Worm (Caenorhabditis elegans): Measurements from ENCODE around the gene isy-1.

DNA sequence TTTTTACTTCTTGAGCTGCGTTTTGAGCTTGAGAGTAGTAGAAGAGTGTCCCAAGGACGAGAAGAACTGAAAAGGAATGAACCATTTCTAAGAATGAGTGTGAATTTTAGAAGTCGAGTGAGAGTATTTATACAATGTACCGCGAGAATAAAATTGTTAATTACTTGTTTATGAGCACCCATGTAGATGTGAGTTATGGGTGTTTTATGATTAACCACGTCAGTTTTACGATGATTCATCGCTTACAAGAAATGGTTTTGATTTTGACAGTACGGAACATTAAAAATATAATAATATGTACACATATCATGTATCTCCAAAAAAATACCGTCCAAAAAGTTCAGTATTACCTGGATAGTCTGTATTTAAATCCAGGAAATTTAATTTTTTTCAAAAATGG, 46.2 kb downstream of the isy-1 start, which contains the start of gene clec-221:
- TF ChIP-seq flh-1 (GFP tag; optimal IDR thresholded peaks at IDR 0.05) = no peak
- no peak for TF ChIP-seq nhr-237 (tag; optimal IDR thresholded peaks at IDR 0.05)
- no peak for TF ChIP-seq pha-4 (tag; optimal IDR thresholded peaks at IDR 0.05)
- no peak for TF ChIP-seq bed-3 (GFP tag; optimal IDR thresholded peaks at IDR 0.05)
- no peak for TF ChIP-seq snpc-4 (tag; optimal IDR thresholded peaks at IDR 0.05)
- no peak for TF ChIP-seq mep-1 (tag; optimal IDR thresholded peaks at IDR 0.05)
- no peak for TF ChIP-seq elt-1 (tag; optimal IDR thresholded peaks at IDR 0.05; ENCODE audit: borderline replicate concordance, insufficient read depth)
